Fruit fly (Drosophila melanogaster) whole organism, adult: ENCODE data around the gene CG6271.

Experiments used
- CG11617 ChIP-seq: fragments of 200-800 bp; sonication (Bioruptor generic); optimal IDR thresholded peaks from 2 replicates; lab custom pipeline; 2017; ENCODE audit warnings: mild to moderate bottlenecking, missing biosample characterization, missing genetic modification reagents, missing genetic modification characterization
- CG12768 ChIP-seq: fragments of 200-800 bp; sonication (Bioruptor generic); optimal IDR thresholded peaks from 2 replicates; lab custom pipeline; 2017; ENCODE audit warnings: missing biosample characterization, missing genetic modification characterization, mild to moderate bottlenecking, moderate library complexity, missing genetic modification reagents
- CG14711 ChIP-seq: fragments of 200-800 bp; sonication (Bioruptor generic); optimal IDR thresholded peaks from 2 replicates; lab custom pipeline; 2018; ENCODE audit warnings: missing biosample characterization, mild to moderate bottlenecking, missing genetic modification characterization, moderate library complexity
- CG1620 ChIP-seq: fragments of 200-800 bp; sonication (Bioruptor generic); optimal IDR thresholded peaks from 2 replicates; lab custom pipeline; 2016; ENCODE audit warnings: missing biosample characterization, missing genetic modification characterization
- CG33017 ChIP-seq: fragments of 200-800 bp; sonication (Bioruptor generic); optimal IDR thresholded peaks from 2 replicates; lab custom pipeline; 2018; ENCODE audit warnings: missing biosample characterization, mild to moderate bottlenecking, missing genetic modification characterization, moderate library complexity
- CG5204 ChIP-seq: fragments of 200-800 bp; sonication (Bioruptor generic); optimal IDR thresholded peaks from 2 replicates; lab custom pipeline; 2016; ENCODE audit warnings: missing biosample characterization, missing genetic modification characterization
- CG7045 ChIP-seq: fragments of 200-800 bp; sonication (Bioruptor generic); optimal IDR thresholded peaks from 2 replicates; lab custom pipeline; 2017; ENCODE audit warnings: missing biosample characterization, mild to moderate bottlenecking, missing genetic modification characterization
- CG7101 ChIP-seq: fragments of 200-800 bp; sonication (Bioruptor generic); optimal IDR thresholded peaks from 2 replicates; lab custom pipeline; 2018; ENCODE audit warnings: missing biosample characterization, mild to moderate bottlenecking, missing genetic modification characterization, moderate library complexity
- Clk ChIP-seq: fragments of 200-800 bp; sonication (Bioruptor generic); optimal IDR thresholded peaks from 2 replicates; lab custom pipeline; 2017; ENCODE audit warnings: missing biosample characterization, missing genetic modification characterization
- Crg-1 ChIP-seq: fragments of 200-800 bp; sonication (Bioruptor generic); optimal IDR thresholded peaks from 2 replicates; lab custom pipeline; 2016; ENCODE audit warnings: missing biosample characterization, missing genetic modification characterization
- Hr96 ChIP-seq: fragments of 200-800 bp; sonication (Bioruptor generic); optimal IDR thresholded peaks from 2 replicates; lab custom pipeline; 2016; ENCODE audit warnings: missing biosample characterization, missing genetic modification characterization
- Mnt ChIP-seq: fragments of 200-800 bp; sonication (Bioruptor generic); optimal IDR thresholded peaks from 2 replicates; lab custom pipeline; 2016; ENCODE audit warnings: missing biosample characterization, mild to moderate bottlenecking, missing genetic modification characterization
- bab1 ChIP-seq: fragments of 200-800 bp; sonication (Bioruptor generic); optimal IDR thresholded peaks from 3 replicates; lab custom pipeline; 2019; ENCODE audit warnings: missing biosample characterization, mild to moderate bottlenecking, missing genetic modification characterization, moderate library complexity
- cic ChIP-seq: fragments of 200-800 bp; sonication (Bioruptor generic); optimal IDR thresholded peaks from 2 replicates; lab custom pipeline; 2017; ENCODE audit warnings: missing biosample characterization, mild to moderate bottlenecking, missing genetic modification characterization, moderate library complexity
- cnc ChIP-seq, 2 experiments: fragments of >200 bp; optimal IDR thresholded peaks; 2 replicates each; lab custom pipeline; 2017
- kay ChIP-seq: fragments of 200-800 bp; sonication (Bioruptor generic); peaks from one replicate; lab custom pipeline; 2016; ENCODE audit warnings: missing biosample characterization, missing genetic modification characterization, borderline replicate concordance
- ovo ChIP-seq: fragments of 200-800 bp; sonication (Bioruptor generic); optimal IDR thresholded peaks from 2 replicates; lab custom pipeline; 2016; ENCODE audit warnings: missing biosample characterization, missing genetic modification characterization
- pad ChIP-seq: fragments of 200-800 bp; sonication (Bioruptor generic); optimal IDR thresholded peaks from 3 replicates; lab custom pipeline; 2017; ENCODE audit warnings: missing biosample characterization, missing genetic modification characterization, mild to moderate bottlenecking, moderate library complexity, missing genetic modification reagents
- tj ChIP-seq: fragments of 200-800 bp; sonication (Bioruptor generic); optimal IDR thresholded peaks from 3 replicates; lab custom pipeline; 2017; ENCODE audit warnings: missing biosample characterization, mild to moderate bottlenecking, missing genetic modification characterization, moderate library complexity
- toe ChIP-seq: fragments of 200-800 bp; sonication (Bioruptor generic); optimal IDR thresholded peaks from 2 replicates; lab custom pipeline; 2016; ENCODE audit warnings: missing biosample characterization, missing genetic modification characterization

CG6271 gene

dm6 chr3R:27002787-27003186 is 23.1 kb downstream of the CG6271 start:
- TF ChIP-seq Clk (GFP tag; lab: Kevin White, UChicago) (no peak), ovo (GFP tag; lab: Kevin White, UChicago) (no peak), CG1620 (GFP tag; lab: Kevin White, UChicago) (no peak), Mnt (no peak), Crg-1 (no peak), bab1 (GFP tag; lab: Kevin White, UChicago) (no peak), CG14711 (tag; lab: Kevin White, UChicago) (no peak), cic (GFP tag; lab: Kevin White, UChicago) (no peak), CG11617 (GFP tag; lab: Kevin White, UChicago) (no peak), CG5204 (no peak), kay (GFP tag; lab: Kevin White, UChicago) (no peak), CG7101 (no peak), CG7045 (GFP tag; lab: Kevin White, UChicago) (no peak), pad (GFP tag; lab: Kevin White, UChicago) (no peak), CG33017 (no peak), Hr96 (GFP tag; lab: Kevin White, UChicago) (no peak), cnc (optimal IDR thresholded peaks at IDR 0.05; lab: Kevin White, UChicago) (no peak)

dm6 chr3R:26999452-26999851 is 26.5 kb downstream of the CG6271 start, which contains the start of gene CG31077:
Gene CG31077, plus strand, starts transcription at chr3R:26999752.
- TF ChIP-seq bab1 (GFP tag; lab: Kevin White, UChicago) (no peak), CG14711 (tag; lab: Kevin White, UChicago) (no peak), pad (GFP tag; lab: Kevin White, UChicago) (no peak), tj (no peak)

DNA sequence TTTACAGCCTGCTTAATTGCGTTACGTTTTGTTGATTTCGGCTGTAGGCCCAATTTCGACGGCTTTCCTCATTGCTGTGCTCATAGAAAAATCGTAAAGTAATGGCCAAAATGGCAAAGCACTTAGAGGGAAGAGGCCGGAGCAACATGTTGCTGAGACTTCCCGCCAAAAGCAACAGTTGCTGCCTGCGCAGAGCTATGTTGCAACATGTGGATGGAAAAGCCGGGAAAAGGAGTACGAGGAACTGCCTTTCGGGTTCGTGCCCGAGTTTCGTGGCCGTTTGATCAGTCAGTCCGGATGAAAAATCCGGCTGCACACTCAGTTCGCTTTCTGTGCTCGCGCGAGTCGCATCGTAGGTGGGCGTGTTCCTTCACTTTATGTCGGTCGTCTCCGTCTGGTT is 29.3 kb downstream of the CG6271 start, which contains the start of gene RYa-R:
Gene RYa-R, plus strand, starts transcription at position 339 of the 400 bp plus-strand sequence.
- TF ChIP-seq Clk (GFP tag; lab: Kevin White, UChicago): no peak
- TF ChIP-seq CG5204: no peak
- no peak for TF ChIP-seq Mnt
- TF ChIP-seq kay (GFP tag; lab: Kevin White, UChicago): no peak
- TF ChIP-seq tj: no peak
- TF ChIP-seq CG1620 (GFP tag; lab: Kevin White, UChicago): no peak
- TF ChIP-seq toe (GFP tag; lab: Kevin White, UChicago): no peak
- no peak for TF ChIP-seq CG12768 (GFP tag; lab: Kevin White, UChicago)
- TF ChIP-seq CG11617 (GFP tag; lab: Kevin White, UChicago): no peak
- TF ChIP-seq CG14711 (tag; lab: Kevin White, UChicago): no peak
- TF ChIP-seq CG7045 (GFP tag; lab: Kevin White, UChicago): no peak
- no peak for TF ChIP-seq pad (GFP tag; lab: Kevin White, UChicago)
- TF ChIP-seq Hr96 (GFP tag; lab: Kevin White, UChicago): no peak
- no peak for TF ChIP-seq cic (GFP tag; lab: Kevin White, UChicago)
- TF ChIP-seq Crg-1: no peak
- no peak for TF ChIP-seq cnc (optimal IDR thresholded peaks at IDR 0.05; lab: Kevin White, UChicago)
- TF ChIP-seq bab1 (GFP tag; lab: Kevin White, UChicago): no peak

DNA sequence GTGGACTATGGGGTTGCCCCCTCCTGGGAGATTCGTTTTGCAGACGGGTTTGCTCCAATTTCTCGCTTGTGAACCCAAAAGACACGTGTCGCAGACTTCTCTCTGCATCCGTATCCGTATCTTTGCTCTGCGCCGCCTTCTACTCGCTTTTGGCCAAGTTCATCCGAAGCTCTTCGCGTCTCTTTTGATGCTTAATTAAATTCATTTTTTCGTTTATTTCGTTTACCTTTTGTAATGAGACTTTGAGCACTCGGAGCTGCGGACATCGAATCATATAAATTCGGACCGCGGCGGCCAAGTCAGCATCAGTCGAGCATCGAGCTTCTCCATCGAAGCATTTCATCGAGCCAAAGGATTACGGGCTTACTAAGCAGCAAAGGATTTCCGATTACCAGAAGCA is 31.4 kb downstream of the CG6271 start, which contains the start of gene TwdlC:
Gene TwdlC, plus strand, starts transcription at position 301 of the 400 bp plus-strand sequence.
- TF ChIP-seq CG14711 (tag; lab: Kevin White, UChicago) (no peak), CG12768 (GFP tag; lab: Kevin White, UChicago) (no peak), Mnt (no peak), kay (GFP tag; lab: Kevin White, UChicago) (no peak), cic (GFP tag; lab: Kevin White, UChicago) (no peak), CG1620 (GFP tag; lab: Kevin White, UChicago) (no peak), ovo (GFP tag; lab: Kevin White, UChicago) (no peak), Hr96 (GFP tag; lab: Kevin White, UChicago) (no peak), pad (GFP tag; lab: Kevin White, UChicago) (no peak), Crg-1 (no peak), tj (no peak), Clk (GFP tag; lab: Kevin White, UChicago) (no peak), cnc (optimal IDR thresholded peaks at IDR 0.05; lab: Kevin White, UChicago) (no peak)

DNA sequence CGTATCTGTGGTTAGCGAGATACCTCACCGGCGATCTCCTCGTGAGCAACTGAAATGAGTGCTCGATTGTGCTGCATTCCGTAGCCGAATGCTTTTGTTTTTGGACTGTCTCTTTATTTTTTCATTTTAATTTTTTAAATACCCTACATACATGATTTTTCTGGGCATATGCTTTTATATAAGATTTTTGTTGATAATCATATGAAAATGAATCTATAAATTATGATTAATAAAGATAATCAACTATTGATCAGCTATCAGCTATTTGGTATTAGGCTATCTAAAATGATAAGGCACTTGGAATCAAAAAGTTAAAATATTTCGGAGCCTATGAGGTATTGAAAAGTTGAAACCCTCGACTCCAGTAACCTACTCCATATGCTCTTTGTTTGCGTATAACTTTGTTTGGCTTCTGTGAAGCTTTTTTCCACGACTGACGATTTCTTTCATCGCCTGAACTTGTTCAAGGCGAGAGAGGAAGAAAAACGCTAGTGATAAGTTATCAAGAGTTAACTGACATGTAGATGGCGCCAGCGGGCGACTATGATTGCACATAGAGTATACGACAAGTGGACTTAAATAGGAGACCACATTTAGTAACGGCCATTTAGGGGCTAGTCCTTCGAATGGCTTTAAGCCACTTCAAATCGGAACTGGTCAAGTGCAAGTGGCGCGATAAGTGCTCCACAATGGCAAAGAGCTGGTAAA is 36.0 kb downstream of the CG6271 start, which contains the start of gene CG31076:
Gene CG31076, minus strand, starts transcription at position 51 of the 708 bp plus-strand sequence.
- TF ChIP-seq CG7101 (peak; percentile 7), toe (GFP tag; lab: Kevin White, UChicago) (peak; percentile 18), CG11617 (GFP tag; lab: Kevin White, UChicago) (no peak), CG14711 (tag; lab: Kevin White, UChicago) (peak; percentile 30), CG1620 (GFP tag; lab: Kevin White, UChicago) (no peak), CG7045 (GFP tag; lab: Kevin White, UChicago) (peak; percentile 21), cic (GFP tag; lab: Kevin White, UChicago) (no peak), pad (GFP tag; lab: Kevin White, UChicago) (no peak), CG12768 (GFP tag; lab: Kevin White, UChicago) (no peak)

dm6 chr3R:26988412-26988981 is 37.4 kb downstream of the CG6271 start, which contains the start of gene CG31075:
Gene CG31075, minus strand, starts transcription at chr3R:26988517.
- TF ChIP-seq Hr96 (GFP tag; lab: Kevin White, UChicago) (peak; percentile 20), cic (GFP tag; lab: Kevin White, UChicago) (peak; percentile 91), Crg-1 (no peak), CG1620 (GFP tag; lab: Kevin White, UChicago) (no peak), Clk (GFP tag; lab: Kevin White, UChicago) (no peak), pad (GFP tag; lab: Kevin White, UChicago) (peak; percentile 55), kay (GFP tag; lab: Kevin White, UChicago) (no peak), CG33017 (peak; percentile 87), tj (no peak), CG7045 (GFP tag; lab: Kevin White, UChicago) (peak; percentile 69), ovo (GFP tag; lab: Kevin White, UChicago) (no peak), CG5204 (peak; percentile 52), toe (GFP tag; lab: Kevin White, UChicago) (peak; percentile 51), cnc (optimal IDR thresholded peaks at IDR 0.05; lab: Kevin White, UChicago) (no peak), Mnt (peak; percentile 34), CG14711 (tag; lab: Kevin White, UChicago) (peak; percentile 83), CG11617 (GFP tag; lab: Kevin White, UChicago) (peak; percentile 38), bab1 (GFP tag; lab: Kevin White, UChicago) (peak; percentile 68), CG7101 (peak; percentile 86), CG12768 (GFP tag; lab: Kevin White, UChicago) (peak; percentile 79)
